Worm (Caenorhabditis elegans) whole organism, late embryonic: ENCODE results near the gene D1086.8.
"Not testable (repeated sequence)": the region's sequence is repeated elsewhere in the genome, so short reads cannot be mapped to it uniquely, and the experiment has no call there.

Source experiments
- C08G9.2 ChIP-seq: sonication (generic microtip); optimal IDR thresholded peaks from 2 replicates; lab custom pipeline; 2016; ENCODE audit warnings: mild to moderate bottlenecking, missing genetic modification characterization, moderate library complexity, missing compliant biosample characterization
- F13H6.1 ChIP-seq: sonication (generic microtip); optimal IDR thresholded peaks from 2 replicates; lab custom pipeline; 2016; ENCODE audit warnings: missing genetic modification characterization, missing compliant biosample characterization
- T23F11.4 ChIP-seq: fragments of 200-800 bp; sonication (Bioruptor generic); optimal IDR thresholded peaks from 2 replicates; lab custom pipeline; 2018; ENCODE audit warnings: mild to moderate bottlenecking, missing genetic modification characterization, missing compliant biosample characterization
- Y22D7AL.16 ChIP-seq: sonication (generic microtip); optimal IDR thresholded peaks from 2 replicates; lab custom pipeline; 2016; ENCODE audit warnings: missing genetic modification characterization, missing compliant biosample characterization
- ahr-1 ChIP-seq: sonication (generic microtip); optimal IDR thresholded peaks from 2 replicates; lab custom pipeline; 2016; ENCODE audit warnings: missing genetic modification characterization, missing compliant biosample characterization
- ceh-18 ChIP-seq: sonication (generic microtip); optimal IDR thresholded peaks from 2 replicates; lab custom pipeline; 2016; ENCODE audit warnings: missing genetic modification characterization, missing compliant biosample characterization
- ceh-2 ChIP-seq: sonication (generic microtip); optimal IDR thresholded peaks from 2 replicates; lab custom pipeline; 2016; ENCODE audit warnings: missing genotype, missing genetic modification characterization, missing compliant biosample characterization
- ceh-22 ChIP-seq: sonication (generic microtip); optimal IDR thresholded peaks from 2 replicates; lab custom pipeline; 2017; ENCODE audit warnings: missing biosample characterization, missing genetic modification characterization
- ceh-24 ChIP-seq: sonication (generic microtip); optimal IDR thresholded peaks from 2 replicates; lab custom pipeline; 2016; ENCODE audit warnings: mild to moderate bottlenecking, missing genetic modification characterization, missing compliant biosample characterization
- ceh-30 ChIP-seq: fragments of 150-350 bp; optimal IDR thresholded peaks from 2 replicates; lab custom pipeline; 2014; ENCODE audit warnings: missing biosample characterization, missing genetic modification characterization
- ceh-34 ChIP-seq: sonication (generic microtip); optimal IDR thresholded peaks from 2 replicates; lab custom pipeline; 2016; ENCODE audit warnings: mild to moderate bottlenecking, missing genetic modification characterization, missing compliant biosample characterization
- ceh-48 ChIP-seq: sonication (generic microtip); optimal IDR thresholded peaks from 2 replicates; lab custom pipeline; 2016; ENCODE audit warnings: missing genetic modification characterization, inconsistent platforms, missing compliant biosample characterization
- ceh-6 ChIP-seq: fragments of 200-800 bp; sonication (Bioruptor generic); optimal IDR thresholded peaks from 2 replicates; lab custom pipeline; 2018; ENCODE audit warnings: mild to moderate bottlenecking, missing genetic modification characterization, missing compliant biosample characterization
- ceh-9 ChIP-seq: sonication (generic microtip); optimal IDR thresholded peaks from 2 replicates; lab custom pipeline; 2016; ENCODE audit warnings: mild to moderate bottlenecking, missing genetic modification characterization, inconsistent platforms, missing compliant biosample characterization
- che-1 ChIP-seq: sonication (generic microtip); optimal IDR thresholded peaks from 2 replicates; lab custom pipeline; 2016; ENCODE audit warnings: mild to moderate bottlenecking, missing genetic modification characterization, missing compliant biosample characterization
- dve-1 ChIP-seq: sonication (generic microtip); optimal IDR thresholded peaks from 2 replicates; lab custom pipeline; 2017; ENCODE audit warnings: antibody characterized with exemption, mild to moderate bottlenecking, missing genetic modification characterization, missing compliant biosample characterization
- elt-2 ChIP-seq: sonication (generic microtip); optimal IDR thresholded peaks from 2 replicates; lab custom pipeline; 2016; ENCODE audit warnings: missing genetic modification reagents, missing genetic modification characterization, missing compliant biosample characterization
- ets-4 ChIP-seq: sonication (generic microtip); optimal IDR thresholded peaks from 2 replicates; lab custom pipeline; 2016; ENCODE audit warnings: missing genetic modification characterization, missing compliant biosample characterization
- eyg-1 ChIP-seq: sonication (generic microtip); optimal IDR thresholded peaks from 2 replicates; lab custom pipeline; 2016; ENCODE audit warnings: missing genotype, missing genetic modification characterization, missing compliant biosample characterization
- fkh-10 ChIP-seq: fragments of 150-350 bp; optimal IDR thresholded peaks from 2 replicates; lab custom pipeline; 2014; ENCODE audit warnings: missing biosample characterization, missing genetic modification reagents, missing genetic modification characterization
- fkh-6 ChIP-seq: sonication (generic microtip); optimal IDR thresholded peaks from 2 replicates; lab custom pipeline; 2016; ENCODE audit warnings: missing genetic modification characterization, missing compliant biosample characterization
- gmeb-2 ChIP-seq: sonication (generic microtip); optimal IDR thresholded peaks from 2 replicates; lab custom pipeline; 2016; ENCODE audit warnings: missing genetic modification characterization, inconsistent platforms, missing compliant biosample characterization
- hlh-13 ChIP-seq: fragments of 200-800 bp; sonication (Bioruptor generic); optimal IDR thresholded peaks from 2 replicates; lab custom pipeline; 2018; ENCODE audit warnings: mild to moderate bottlenecking, missing genetic modification characterization, missing compliant biosample characterization
- hlh-15 ChIP-seq: sonication (generic microtip); optimal IDR thresholded peaks from 2 replicates; lab custom pipeline; 2016; ENCODE audit warnings: missing genetic modification characterization, missing compliant biosample characterization
- hlh-6 ChIP-seq: sonication (generic microtip); optimal IDR thresholded peaks from 2 replicates; lab custom pipeline; 2016; ENCODE audit warnings: missing genotype, missing genetic modification characterization, missing compliant biosample characterization
- hlh-8 ChIP-seq: sonication (generic microtip); optimal IDR thresholded peaks from 2 replicates; lab custom pipeline; 2016; ENCODE audit warnings: missing genotype, missing genetic modification characterization, missing compliant biosample characterization
- lim-6 ChIP-seq: sonication (generic microtip); optimal IDR thresholded peaks from 2 replicates; lab custom pipeline; 2016; ENCODE audit warnings: missing genetic modification characterization, missing compliant biosample characterization
- nhr-11 ChIP-seq: fragments of 150-350 bp; optimal IDR thresholded peaks from 2 replicates; lab custom pipeline; 2014; ENCODE audit warnings: missing biosample characterization, missing genetic modification characterization
- nhr-232 ChIP-seq: sonication (generic microtip); optimal IDR thresholded peaks from 2 replicates; lab custom pipeline; 2016; ENCODE audit warnings: missing genetic modification characterization, missing compliant biosample characterization
- npax-4 ChIP-seq: sonication (generic microtip); optimal IDR thresholded peaks from 2 replicates; lab custom pipeline; 2016; ENCODE audit warnings: missing genetic modification characterization, missing compliant biosample characterization
- pat-9 ChIP-seq: fragments of 200-800 bp; sonication (Bioruptor generic); optimal IDR thresholded peaks from 2 replicates; lab custom pipeline; 2018; ENCODE audit warnings: mild to moderate bottlenecking, missing genetic modification characterization, moderate library complexity, missing compliant biosample characterization
- pax-1 ChIP-seq: fragments of 150-350 bp; optimal IDR thresholded peaks from 2 replicates; lab custom pipeline; 2014; ENCODE audit warnings: missing biosample characterization, missing genetic modification characterization
- pha-4 ChIP-seq: fragments of 150-350 bp; optimal IDR thresholded peaks from 2 replicates; lab custom pipeline; 2018; ENCODE audit warnings: missing biosample characterization, missing genetic modification reagents, missing genetic modification characterization
- pqm-1 ChIP-seq: sonication (generic microtip); optimal IDR thresholded peaks from 2 replicates; lab custom pipeline; 2016; ENCODE audit warnings: missing genetic modification characterization, missing compliant biosample characterization
- pros-1 ChIP-seq: fragments of 150-350 bp; optimal IDR thresholded peaks from 2 replicates; lab custom pipeline; 2014; ENCODE audit warnings: missing biosample characterization, missing genetic modification reagents, missing genetic modification characterization
- tbx-2 ChIP-seq: sonication (generic microtip); optimal IDR thresholded peaks from 2 replicates; lab custom pipeline; 2016; ENCODE audit warnings: missing genetic modification characterization, missing compliant biosample characterization
- tbx-7 ChIP-seq: sonication (generic microtip); optimal IDR thresholded peaks from 2 replicates; lab custom pipeline; 2016; ENCODE audit warnings: missing genotype, missing genetic modification characterization, missing compliant biosample characterization
- unc-3 ChIP-seq, 2 experiments: fragments of 200-800 bp in 1 of 2; sonication (Bioruptor generic) in 1 of 2; sonication (generic microtip) in 1 of 2; conservative IDR thresholded peaks in 1 of 2; optimal IDR thresholded peaks in 1 of 2; 2 replicates each; pipeline versions ENCODE4 v1.3.6 to Lab custom; 2016 to 2022; ENCODE audit warnings: missing compliant biosample characterization in 2 of 2, missing genetic modification characterization in 2 of 2, missing genetic modification reagents in 1 of 2
- unc-86 ChIP-seq: sonication (generic microtip); optimal IDR thresholded peaks from 2 replicates; lab custom pipeline; 2016; ENCODE audit warnings: missing genetic modification characterization, missing compliant biosample characterization
- zip-5 ChIP-seq: sonication (generic microtip); optimal IDR thresholded peaks from 2 replicates; lab custom pipeline; 2016; ENCODE audit warnings: missing genetic modification characterization, missing compliant biosample characterization

The D1086.8 gene

ce11 chrV:14136152-14136551, 42.2 kb downstream of the D1086.8 start (continued):
- peak; percentile 34 for TF ChIP-seq ceh-2 (tag; lab: Kevin White, UChicago)
- TF ChIP-seq gmeb-2 (tag; lab: Kevin White, UChicago): no peak
- peak; percentile 13 for TF ChIP-seq unc-86 (tag; lab: Kevin White, UChicago)
- no peak for TF ChIP-seq nhr-11 (tag; lab: Kevin White, UChicago)
- TF ChIP-seq ceh-22 (tag; lab: Kevin White, UChicago): no peak
- TF ChIP-seq nhr-232: no peak
- TF ChIP-seq ceh-48: no peak
- TF ChIP-seq fkh-10 (GFP tag; lab: Kevin White, UChicago): no peak
- TF ChIP-seq ceh-18 (tag; lab: Kevin White, UChicago): peak; percentile 56
- no peak for TF ChIP-seq ahr-1 (tag; lab: Kevin White, UChicago)
- peak; percentile 72 for TF ChIP-seq F13H6.1 (tag; lab: Kevin White, UChicago)
- TF ChIP-seq pat-9 (tag; lab: Kevin White, UChicago): no peak
- TF ChIP-seq tbx-7 (tag; lab: Kevin White, UChicago): no peak
- peak; percentile 77 for TF ChIP-seq tbx-2 (tag; lab: Kevin White, UChicago)
- peak; percentile 7 for TF ChIP-seq pros-1
- peak; percentile 0 for TF ChIP-seq ceh-30 (tag; lab: Kevin White, UChicago)
- no peak for TF ChIP-seq hlh-8 (tag; lab: Kevin White, UChicago)
- TF ChIP-seq ceh-24: no peak
- TF ChIP-seq hlh-6 (tag; lab: Kevin White, UChicago): no peak
- TF ChIP-seq ceh-6 (GFP tag; lab: Kevin White, UChicago): no peak
- no peak for TF ChIP-seq hlh-15 (tag; lab: Kevin White, UChicago)
- TF ChIP-seq zip-5 (tag; lab: Kevin White, UChicago): peak; percentile 13
- no peak for TF ChIP-seq hlh-13 (GFP tag; lab: Kevin White, UChicago)
- no peak for TF ChIP-seq Y22D7AL.16 (tag; lab: Kevin White, UChicago)
- TF ChIP-seq dve-1 (tag; lab: Kevin White, UChicago): peak; percentile 49
- TF ChIP-seq npax-4 (tag; lab: Kevin White, UChicago): no peak
- no peak for TF ChIP-seq T23F11.4 (GFP tag; lab: Kevin White, UChicago)
- TF ChIP-seq lim-6 (tag; lab: Kevin White, UChicago): no peak
- TF ChIP-seq pqm-1: no peak
- no peak for TF ChIP-seq ceh-9 (tag; lab: Kevin White, UChicago)
- TF ChIP-seq ceh-34 (tag; lab: Kevin White, UChicago): peak; percentile 38
- no peak for TF ChIP-seq che-1 (tag; lab: Kevin White, UChicago)
- TF ChIP-seq eyg-1 (tag; lab: Kevin White, UChicago): no peak
- no peak for TF ChIP-seq fkh-6 (tag; lab: Kevin White, UChicago)
- no peak for TF ChIP-seq unc-3 (GFP tag; conservative IDR thresholded peaks at IDR 0.05; lab: Robert Waterston, UW)
- TF ChIP-seq unc-3 (tag; optimal IDR thresholded peaks at IDR 0.05; lab: Kevin White, UChicago): no peak
- TF ChIP-seq elt-2: peak; percentile 56
- no peak for TF ChIP-seq C08G9.2 (tag; lab: Kevin White, UChicago)
- TF ChIP-seq pha-4 (tag; lab: Kevin White, UChicago): no peak
- peak; percentile 39 for TF ChIP-seq ets-4

ce11 chrV:14137766-14138165, 43.9 kb downstream of the D1086.8 start, which contains the start of gene AH10.4:
TSS of gene AH10.4 (minus strand) at chrV:14137866.
- TF ChIP-seq ceh-34, pax-1, gmeb-2 (tag; lab: Kevin White, UChicago): not testable (repeated sequence)
